Fruit fly (Drosophila melanogaster) whole organism, embryonic: ENCODE data around the gene CG33090.

Source experiments
- Atf6 ChIP-seq: fragments of 200-800 bp; sonication (Bioruptor generic); IDR thresholded peaks from 2 replicates; pipeline ENCODE4 v1.3.6; 2022; ENCODE audit warnings: missing biosample characterization, missing genetic modification characterization
- BtbVII ChIP-seq: fragments of 200-800 bp; sonication (Bioruptor generic); optimal IDR thresholded peaks from 3 replicates; lab custom pipeline; 2017; ENCODE audit warnings: missing biosample characterization, mild to moderate bottlenecking, missing genetic modification characterization
- CG10543 ChIP-seq: fragments of 200-800 bp; sonication (Bioruptor generic); optimal IDR thresholded peaks from 3 replicates; lab custom pipeline; 2017; ENCODE audit warnings: missing biosample characterization, mild to moderate bottlenecking, missing genetic modification characterization, moderate library complexity
- CG11560 ChIP-seq: fragments of 200-800 bp; sonication (Bioruptor generic); IDR thresholded peaks from 3 replicates; pipeline ENCODE4 v1.3.6; 2022; ENCODE audit warnings: missing biosample characterization, missing genetic modification characterization
- CG12299 ChIP-seq: fragments of 200-800 bp; sonication (Bioruptor generic); optimal IDR thresholded peaks from 2 replicates; lab custom pipeline; 2018; ENCODE audit warnings: missing biosample characterization, mild to moderate bottlenecking, missing genetic modification characterization
- CG13296 ChIP-seq: fragments of 200-800 bp; sonication (Bioruptor generic); optimal IDR thresholded peaks from 3 replicates; lab custom pipeline; 2018; ENCODE audit warnings: missing biosample characterization, mild to moderate bottlenecking, missing genetic modification characterization
- CG15011 ChIP-seq: fragments of 200-800 bp; sonication (Bioruptor generic); optimal IDR thresholded peaks from 3 replicates; lab custom pipeline; 2018; ENCODE audit warnings: missing biosample characterization, mild to moderate bottlenecking, missing genetic modification characterization
- CG15073 ChIP-seq: fragments of 200-800 bp; sonication (Bioruptor generic); optimal IDR thresholded peaks from 2 replicates; lab custom pipeline; 2016; ENCODE audit warnings: missing biosample characterization, missing genetic modification characterization
- CG16779 ChIP-seq: fragments of 200-800 bp; sonication (Bioruptor generic); IDR thresholded peaks from 2 replicates; pipeline ENCODE4 v1.3.6; 2022; ENCODE audit warnings: missing biosample characterization, missing genetic modification characterization
- CG18619 ChIP-seq: fragments of 200-800 bp; sonication (Bioruptor generic); optimal IDR thresholded peaks from 3 replicates; lab custom pipeline; 2017; ENCODE audit warnings: missing biosample characterization, mild to moderate bottlenecking, missing genetic modification characterization
- CG2120 ChIP-seq: fragments of 200-800 bp; sonication (Bioruptor generic); optimal IDR thresholded peaks from 3 replicates; lab custom pipeline; 2016; ENCODE audit warnings: missing biosample characterization, missing genetic modification characterization
- CG30020 ChIP-seq: fragments of 200-800 bp; optimal IDR thresholded peaks from 2 replicates; lab custom pipeline; 2019; ENCODE audit warnings: missing biosample characterization, mild to moderate bottlenecking, missing genetic modification characterization, moderate library complexity
- CG31441 ChIP-seq: fragments of 200-800 bp; sonication (Bioruptor generic); IDR thresholded peaks from 2 replicates; pipeline ENCODE4 v1.3.6; 2022; ENCODE audit warnings: missing biosample characterization, missing genetic modification characterization
- CG32772 ChIP-seq: fragments of 200-800 bp; sonication (Bioruptor generic); IDR thresholded peaks from 2 replicates; pipeline ENCODE4 v1.3.6; 2022; ENCODE audit warnings: missing biosample characterization, missing genetic modification characterization
- CG33213 ChIP-seq: fragments of 200-800 bp; sonication (Bioruptor generic); optimal IDR thresholded peaks from 3 replicates; lab custom pipeline; 2016; ENCODE audit warnings: missing biosample characterization, missing genetic modification characterization
- CG43689 ChIP-seq: fragments of 200-800 bp; sonication (Bioruptor generic); IDR thresholded peaks from 2 replicates; pipeline ENCODE4 v1.3.6; 2022; ENCODE audit warnings: missing biosample characterization, missing genetic modification characterization
- CG4424 ChIP-seq: fragments of 200-800 bp; sonication (Bioruptor generic); optimal IDR thresholded peaks from 3 replicates; lab custom pipeline; 2016; ENCODE audit warnings: missing biosample characterization, missing genetic modification characterization
- CG6272 ChIP-seq: fragments of 200-800 bp; sonication (Bioruptor generic); IDR thresholded peaks from 2 replicates; pipeline ENCODE4 v1.3.6; 2022; ENCODE audit warnings: missing biosample characterization, missing genetic modification characterization
- CG8924 ChIP-seq: fragments of 200-800 bp; optimal IDR thresholded peaks from 3 replicates; lab custom pipeline; 2019; ENCODE audit warnings: missing biosample characterization, mild to moderate bottlenecking, missing genetic modification characterization, moderate library complexity
- CkIIα-i1 ChIP-seq: fragments of 200-800 bp; sonication (Bioruptor generic); IDR thresholded peaks from 2 replicates; pipeline ENCODE4 v1.3.6; 2022; ENCODE audit warnings: missing biosample characterization, missing genetic modification characterization
- D19A ChIP-seq: fragments of 200-800 bp; optimal IDR thresholded peaks from 3 replicates; lab custom pipeline; 2019; ENCODE audit warnings: missing biosample characterization, mild to moderate bottlenecking, missing genetic modification characterization, moderate library complexity
- E2f1 ChIP-seq: fragments of 200-800 bp; sonication (Bioruptor generic); IDR thresholded peaks from 2 replicates; pipeline ENCODE4 v1.3.6; 2022; ENCODE audit warnings: missing biosample characterization, missing genetic modification characterization
- HLH3B ChIP-seq: fragments of 200-800 bp; sonication (Bioruptor generic); IDR thresholded peaks from 2 replicates; pipeline ENCODE4 v1.3.6; 2022; ENCODE audit warnings: missing biosample characterization, missing genetic modification characterization
- Jarid2 ChIP-seq: fragments of 200-800 bp; sonication (Bioruptor generic); optimal IDR thresholded peaks from 3 replicates; lab custom pipeline; 2017; ENCODE audit warnings: mild to moderate bottlenecking, missing biosample characterization, missing genetic modification reagents, missing genetic modification characterization
- Lim3 ChIP-seq: fragments of 200-800 bp; sonication (Bioruptor generic); IDR thresholded peaks from 2 replicates; pipeline ENCODE4 v1.3.6; 2022; ENCODE audit warnings: missing biosample characterization, missing genetic modification characterization
- Neu2 ChIP-seq: fragments of 200-800 bp; sonication (Bioruptor generic); optimal IDR thresholded peaks from 3 replicates; lab custom pipeline; 2016; ENCODE audit warnings: missing biosample characterization, missing genetic modification characterization, borderline replicate concordance
- Oaz ChIP-seq: fragments of 200-800 bp; sonication (Bioruptor generic); IDR thresholded peaks from 2 replicates; pipeline ENCODE4 v1.3.6; 2022; ENCODE audit warnings: missing biosample characterization, missing genetic modification characterization
- Sox100B ChIP-seq: fragments of 200-800 bp; sonication (Bioruptor generic); optimal IDR thresholded peaks from 3 replicates; lab custom pipeline; 2018; ENCODE audit warnings: missing biosample characterization, mild to moderate bottlenecking, missing genetic modification characterization
- ash1 ChIP-seq: fragments of 200-800 bp; sonication (Bioruptor generic); optimal IDR thresholded peaks from 2 replicates; lab custom pipeline; 2018; ENCODE audit warnings: missing biosample characterization, mild to moderate bottlenecking, missing genetic modification characterization
- ato ChIP-seq: fragments of 200-800 bp; sonication (Bioruptor generic); IDR thresholded peaks from 2 replicates; pipeline ENCODE4 v1.3.6; 2022; ENCODE audit warnings: missing biosample characterization, missing genetic modification characterization; ENCODE audit not compliant: partially characterized antibody
- cas ChIP-seq: fragments of 200-800 bp; sonication (Bioruptor generic); IDR thresholded peaks from 2 replicates; pipeline ENCODE4 v1.3.6; 2022; ENCODE audit warnings: missing biosample characterization, missing genetic modification characterization
- da ChIP-seq: fragments of 200-800 bp; sonication (Bioruptor generic); optimal IDR thresholded peaks from 2 replicates; lab custom pipeline; 2016; ENCODE audit warnings: missing biosample characterization, missing genetic modification characterization
- dpn ChIP-seq, 2 experiments: fragments of 200-800 bp; sonication (Bioruptor generic); optimal IDR thresholded peaks; 3 replicates each; lab custom pipeline; 2016; ENCODE audit warnings: missing biosample characterization in 2 of 2, missing genetic modification characterization in 2 of 2
- emc ChIP-seq: fragments of 200-800 bp; sonication (Bioruptor generic); optimal IDR thresholded peaks from 2 replicates; lab custom pipeline; 2016; ENCODE audit warnings: missing biosample characterization, missing genetic modification characterization
- lov ChIP-seq, 2 experiments: fragments of 200-800 bp in 1 of 2; fragments of >200 bp in 1 of 2; sonication (Bioruptor generic) in 1 of 2; IDR thresholded peaks in 1 of 2; optimal IDR thresholded peaks in 1 of 2; 2 replicates in 1 of 2; 3 replicates in 1 of 2; pipeline versions ENCODE4 v1.3.6 to Lab custom; 2017 to 2022; ENCODE audit warnings: missing biosample characterization in 1 of 2, missing genetic modification characterization in 1 of 2
- oc ChIP-seq: fragments of 200-800 bp; sonication (Bioruptor generic); optimal IDR thresholded peaks from 2 replicates; lab custom pipeline; 2018; ENCODE audit warnings: missing biosample characterization, mild to moderate bottlenecking, missing genetic modification characterization, moderate library complexity
- p53 ChIP-seq: fragments of 200-800 bp; sonication (Bioruptor generic); optimal IDR thresholded peaks from 2 replicates; lab custom pipeline; 2016; ENCODE audit warnings: missing biosample characterization, missing genetic modification characterization
- sr ChIP-seq: fragments of 200-800 bp; sonication (Bioruptor generic); IDR thresholded peaks from 3 replicates; pipeline ENCODE4 v1.3.6; 2022; ENCODE audit warnings: missing biosample characterization, missing genetic modification characterization
- tio ChIP-seq: fragments of 200-800 bp; sonication (Bioruptor generic); optimal IDR thresholded peaks from 2 replicates; lab custom pipeline; 2017; ENCODE audit warnings: missing biosample characterization, missing genetic modification characterization, inconsistent platforms
- tna ChIP-seq: fragments of 200-800 bp; sonication (Bioruptor generic); IDR thresholded peaks from 2 replicates; pipeline ENCODE4 v1.3.6; 2022; ENCODE audit warnings: missing biosample characterization, missing genetic modification characterization; ENCODE audit not compliant: partially characterized antibody
- ttk ChIP-seq: fragments of 200-800 bp; sonication (Bioruptor generic); IDR thresholded peaks from 2 replicates; pipeline ENCODE4 v2.1.2; 2022; ENCODE audit warnings: missing biosample characterization, missing genetic modification characterization

The CG33090 gene

DNA sequence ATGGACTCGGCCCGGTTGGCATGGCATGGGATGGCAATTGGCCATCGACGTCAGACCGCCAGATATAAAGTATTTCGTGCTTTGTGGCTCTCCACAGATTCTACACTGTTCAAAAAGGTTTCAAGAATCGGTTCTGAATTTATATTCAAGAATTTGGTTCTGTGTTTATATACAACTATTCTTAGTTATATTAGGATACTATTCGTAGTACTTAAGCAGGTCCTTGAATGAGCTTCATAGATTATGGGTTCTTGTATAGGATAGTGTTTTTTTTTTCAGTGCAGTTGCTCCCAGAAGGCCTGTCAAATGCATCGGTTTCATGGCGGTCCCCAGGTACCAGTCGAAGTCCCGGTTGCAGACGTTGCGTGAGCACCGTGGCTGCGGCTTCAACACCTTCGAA is 52.6 kb downstream of the CG33090 start (continued):
- no peak for TF ChIP-seq CkIIα-i1 (GFP tag; lab: Robert Waterston, UW)
- TF ChIP-seq CG15011: no peak
- no peak for TF ChIP-seq CG33213
- no peak for TF ChIP-seq cas (GFP tag; lab: Robert Waterston, UW)
- no peak for TF ChIP-seq CG10543 (GFP tag; lab: Kevin White, UChicago)
- peak; percentile 33; the same call in 1 of the 2 replicates for TF ChIP-seq CG31441 (GFP tag; lab: Robert Waterston, UW)
- TF ChIP-seq dpn (GFP tag; optimal IDR thresholded peaks at IDR 0.05; lab: Kevin White, UChicago): no peak
- TF ChIP-seq oc (tag; lab: Kevin White, UChicago): no peak
- TF ChIP-seq CG13296 (GFP tag; lab: Kevin White, UChicago): no peak
- no peak for TF ChIP-seq tna (GFP tag; lab: Robert Waterston, UW)
- TF ChIP-seq CG30020 (tag; lab: Kevin White, UChicago): no peak
- no peak for TF ChIP-seq BtbVII
- no peak for TF ChIP-seq CG32772 (GFP tag; lab: Robert Waterston, UW)
- no peak for TF ChIP-seq Neu2 (GFP tag; lab: Kevin White, UChicago)
- TF ChIP-seq Sox100B (GFP tag; lab: Kevin White, UChicago): no peak
- no peak for TF ChIP-seq HLH3B (GFP tag; lab: Robert Waterston, UW)
- no peak for TF ChIP-seq Oaz (GFP tag; lab: Robert Waterston, UW)
- TF ChIP-seq CG16779: no peak
- no peak for TF ChIP-seq da (GFP tag; lab: Kevin White, UChicago)
- TF ChIP-seq CG4424 (GFP tag; lab: Kevin White, UChicago): peak; percentile 21
- no peak for TF ChIP-seq CG8924 (tag; lab: Kevin White, UChicago)
- no peak for TF ChIP-seq emc (GFP tag; lab: Kevin White, UChicago)
- TF ChIP-seq lov (optimal IDR thresholded peaks at IDR 0.05; lab: Kevin White, UChicago): no peak
- TF ChIP-seq lov (GFP tag; IDR thresholded peaks at IDR 0.05; lab: Robert Waterston, UW): no peak
- no peak for TF ChIP-seq ttk (GFP tag; lab: Robert Waterston, UW)
- TF ChIP-seq tio (GFP tag; lab: Kevin White, UChicago): no peak
- no peak for TF ChIP-seq Atf6 (GFP tag; lab: Robert Waterston, UW)
- no peak for TF ChIP-seq CG11560 (tag; lab: Robert Waterston, UW)
- TF ChIP-seq ash1 (GFP tag; lab: Kevin White, UChicago): no peak
- no peak for TF ChIP-seq Jarid2
- no peak for TF ChIP-seq ato
- TF ChIP-seq Lim3: no peak
- no peak for TF ChIP-seq E2f1 (GFP tag; lab: Robert Waterston, UW)
- no peak for TF ChIP-seq p53
- TF ChIP-seq sr (GFP tag; lab: Robert Waterston, UW): no peak
- no peak for TF ChIP-seq CG6272 (GFP tag; lab: Robert Waterston, UW)
- no peak for TF ChIP-seq CG12299 (tag; lab: Kevin White, UChicago)
- no peak for TF ChIP-seq CG15073 (GFP tag; lab: Kevin White, UChicago)

DNA sequence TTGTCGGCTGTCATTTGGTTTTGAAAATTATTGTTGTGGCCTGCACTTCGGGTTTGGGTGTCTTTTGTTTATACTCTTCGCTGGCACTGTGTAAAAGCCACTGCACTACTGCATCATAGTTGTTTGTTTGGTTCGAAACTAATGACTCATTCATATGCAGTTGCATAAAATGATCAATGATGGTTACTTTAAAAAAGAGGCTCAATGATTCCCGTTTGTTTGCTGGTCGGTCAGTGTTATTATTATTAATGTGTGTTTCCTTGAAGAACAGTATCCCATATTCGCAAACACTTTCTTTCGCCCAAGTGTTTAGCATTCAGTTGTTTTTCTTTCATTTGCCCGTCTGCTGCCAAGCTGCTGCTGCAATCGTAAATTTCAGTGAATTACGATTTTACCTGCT is 54.5 kb downstream of the CG33090 start:
- peak; percentile 16 for TF ChIP-seq D19A (tag; lab: Kevin White, UChicago)
- TF ChIP-seq CG18619 (GFP tag; lab: Kevin White, UChicago): no peak
- TF ChIP-seq CG43689 (GFP tag; lab: Robert Waterston, UW): no peak
- no peak for TF ChIP-seq CG2120
- TF ChIP-seq, all 482 proteins: peak for 1
